Worm (Caenorhabditis elegans) whole organism, late embryonic: ENCODE results near the gene C12D8.9.

ENCODE experiments used
- F13H6.1 ChIP-seq: sonication (generic microtip); optimal IDR thresholded peaks from 2 replicates; lab custom pipeline; 2016; ENCODE audit warnings: missing genetic modification characterization, missing compliant biosample characterization
- ceh-9 ChIP-seq: sonication (generic microtip); optimal IDR thresholded peaks from 2 replicates; lab custom pipeline; 2016; ENCODE audit warnings: mild to moderate bottlenecking, missing genetic modification characterization, inconsistent platforms, missing compliant biosample characterization
- dve-1 ChIP-seq: sonication (generic microtip); optimal IDR thresholded peaks from 2 replicates; lab custom pipeline; 2017; ENCODE audit warnings: antibody characterized with exemption, mild to moderate bottlenecking, missing genetic modification characterization, missing compliant biosample characterization
- lin-11 ChIP-seq: fragments of 200-800 bp; sonication (Bioruptor generic); optimal IDR thresholded peaks from 2 replicates; lab custom pipeline; 2018; ENCODE audit warnings: mild to moderate bottlenecking, missing genetic modification characterization, missing compliant biosample characterization
- sox-2 ChIP-seq: fragments of 200-800 bp; sonication (Bioruptor generic); IDR thresholded peaks from 2 replicates; pipeline ENCODE4 v1.3.6; 2022; ENCODE audit warnings: missing genetic modification reagents, missing genetic modification characterization, missing compliant biosample characterization
- unc-86 ChIP-seq: sonication (generic microtip); optimal IDR thresholded peaks from 2 replicates; lab custom pipeline; 2016; ENCODE audit warnings: missing genetic modification characterization, missing compliant biosample characterization

DNA sequence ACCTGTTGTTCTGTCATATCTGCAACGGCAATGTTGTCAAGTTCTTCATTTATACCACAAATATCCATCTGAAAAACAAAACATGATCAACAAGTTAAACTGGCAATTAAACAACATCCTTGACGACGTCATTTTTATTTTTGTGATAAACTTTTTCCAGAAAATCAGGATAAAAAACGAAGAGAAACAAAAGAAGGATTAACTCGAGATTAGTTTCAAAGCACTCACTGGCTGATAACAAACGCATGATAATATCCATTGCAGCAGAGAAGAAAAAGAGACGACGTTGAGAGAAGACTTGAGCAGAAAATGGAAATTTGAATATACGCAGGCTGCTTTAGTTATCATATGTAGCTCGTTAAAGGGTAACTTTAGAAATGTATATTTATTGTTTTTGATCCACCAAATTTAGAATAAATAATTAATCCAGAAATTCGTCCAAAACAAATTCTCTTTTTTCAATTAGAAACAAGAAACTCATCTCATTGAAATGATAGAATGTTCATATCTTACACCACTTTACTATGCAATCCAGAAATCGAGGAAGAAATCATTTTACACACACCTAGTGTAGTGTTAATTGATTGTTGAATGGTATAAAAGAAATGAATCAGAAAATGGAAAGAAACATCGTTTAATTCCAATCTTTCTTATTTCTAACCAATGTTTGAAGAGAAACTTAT lies 1.7 kb downstream of the C12D8.9 start, which contains the start of the genes C12D8.21 and col-148:
- no peak for TF ChIP-seq ceh-9 (tag; lab: Kevin White, UChicago)
- TF ChIP-seq unc-86 (tag; lab: Kevin White, UChicago) = no peak
- TF ChIP-seq sox-2 (GFP tag; lab: Robert Waterston, UW) = no peak
- no peak for TF ChIP-seq F13H6.1 (tag; lab: Kevin White, UChicago)
- no peak for TF ChIP-seq lin-11 (tag; lab: Kevin White, UChicago)
- no peak for TF ChIP-seq dve-1 (tag; lab: Kevin White, UChicago)
